Fruit fly (Drosophila melanogaster): Measurements from ENCODE around the gene CG31517.
A peak's percentile ranks its signal among the peaks of the same experiment; 100 is the strongest.

The CG31517 gene

DNA sequence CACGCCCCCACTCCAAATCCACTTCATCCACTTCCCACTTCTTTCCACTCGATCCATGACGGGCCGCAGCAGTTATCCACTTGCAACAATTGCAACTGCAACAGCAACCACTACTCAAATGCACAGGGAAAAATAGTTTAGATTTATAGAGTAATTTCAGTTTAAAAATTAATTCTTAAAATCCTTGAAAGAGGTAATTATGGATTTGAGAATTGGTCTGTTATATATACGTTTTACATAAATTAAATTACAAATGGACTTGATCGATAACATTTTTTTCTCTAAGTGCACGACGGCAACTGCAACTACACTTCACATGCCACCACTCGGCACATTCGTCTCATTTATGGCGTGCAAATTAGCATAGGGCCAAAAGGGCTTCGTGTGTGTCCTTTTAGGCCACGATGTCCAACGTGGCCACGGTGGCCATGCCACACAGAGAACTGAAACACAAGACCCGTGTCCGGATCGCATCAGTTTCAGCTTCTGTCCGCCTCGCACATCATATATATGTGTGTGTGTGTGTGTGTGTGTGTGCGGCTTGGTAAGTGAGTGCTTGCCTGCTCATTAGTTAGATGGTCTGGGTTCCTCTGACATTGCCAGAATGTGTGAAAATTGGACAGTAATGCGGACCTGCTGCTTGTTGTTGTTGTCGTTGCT lies 36.8 kb downstream of the CG31517 start (continued):
- TF ChIP-seq H15 (GFP tag; IDR thresholded peaks at IDR 0.05) (peak; percentile 47; the same call in 1 of the 3 replicates), CG14860 (GFP tag; IDR thresholded peaks at IDR 0.05; ENCODE audit: partially characterized antibody) (no peak), Gsc (GFP tag; IDR thresholded peaks at IDR 0.05) (no peak), CoRest (tag; optimal IDR thresholded peaks at IDR 0.05) (peak; percentile 73), CG4820 (GFP tag; optimal IDR thresholded peaks at IDR 0.05) (peak; percentile 78), Max (GFP tag; optimal IDR thresholded peaks at IDR 0.05) (peak; percentile 65), phol (tag; optimal IDR thresholded peaks at IDR 0.05) (peak; percentile 85), lab (GFP tag; optimal IDR thresholded peaks at IDR 0.05) (peak; percentile 36), Ssrp (tag; optimal IDR thresholded peaks at IDR 0.05) (peak; percentile 74), CG14441 (GFP tag; IDR thresholded peaks at IDR 0.05) (peak; percentile 58), Side (GFP tag; optimal IDR thresholded peaks at IDR 0.05) (peak; percentile 42), CG33557 (GFP tag; optimal IDR thresholded peaks at IDR 0.05) (peak; percentile 77), CG18476 (GFP tag; optimal IDR thresholded peaks at IDR 0.05) (peak; percentile 74), tll (GFP tag; optimal IDR thresholded peaks at IDR 0.05) (peak in 1 of 2 experiments; percentile 83), klu (GFP tag; IDR thresholded peaks at IDR 0.05) (no peak), CG3281 (GFP tag; optimal IDR thresholded peaks at IDR 0.05) (peak; percentile 41), Six4 (GFP tag; optimal IDR thresholded peaks at IDR 0.05) (peak; percentile 53), CG12769 (tag; optimal IDR thresholded peaks at IDR 0.05) (peak; percentile 57), mld (GFP tag; IDR thresholded peaks at IDR 0.05; ENCODE audit: partially characterized antibody) (no peak), Awh (GFP tag; IDR thresholded peaks at IDR 0.05) (0 out of 2 replicates have a peak, but pooled peaks have one; percentile 33), Gug (GFP tag; IDR thresholded peaks at IDR 0.05) (peak; percentile 42; the same call in 1 of the 4 replicates), CG34422 (GFP tag; IDR thresholded peaks at IDR 0.05) (peak; percentile 51; the same call in 1 of the 3 replicates), cg (GFP tag; optimal IDR thresholded peaks at IDR 0.05) (peak; percentile 58), rib (GFP tag; IDR thresholded peaks at IDR 0.05) (0 out of 2 replicates have a peak, but pooled peaks have one; percentile 9), Eip74EF (GFP tag; optimal IDR thresholded peaks at IDR 0.05) (peak in 1 of 2 experiments; percentile 30), CG2712 (tag; optimal IDR thresholded peaks at IDR 0.05) (peak; percentile 91), CG2202 (tag; optimal IDR thresholded peaks at IDR 0.05) (peak; percentile 78), Atf6 (GFP tag; IDR thresholded peaks at IDR 0.05) (peak; percentile 48; the same call in 1 of the 2 replicates), CG2129 (GFP tag; IDR thresholded peaks at IDR 0.05; ENCODE audit: partially characterized antibody) (no peak), Meics (GFP tag; optimal IDR thresholded peaks at IDR 0.05) (peak; percentile 38), Chrac-16 (GFP tag; optimal IDR thresholded peaks at IDR 0.05) (peak; percentile 71), Hmr (GFP tag; optimal IDR thresholded peaks at IDR 0.05) (peak; percentile 23), dan (GFP tag; IDR thresholded peaks at IDR 0.05) (peak; percentile 36; the same call in 1 of the 2 replicates), Pdp1 (GFP tag; optimal IDR thresholded peaks at IDR 0.05) (peak; percentile 47 to 77), D (optimal IDR thresholded peaks at IDR 0.05) (no peak), D (GFP tag; optimal IDR thresholded peaks at IDR 0.05) (peak; percentile 78), CG31441 (GFP tag; IDR thresholded peaks at IDR 0.05) (peak; percentile 86), btn (GFP tag; optimal IDR thresholded peaks at IDR 0.05) (peak; percentile 33), Dll (GFP tag; IDR thresholded peaks at IDR 0.05; ENCODE audit: partially characterized antibody) (no peak), chn (GFP tag; optimal IDR thresholded peaks at IDR 0.05) (peak; percentile 70), Drgx (GFP tag; IDR thresholded peaks at IDR 0.05) (peak; percentile 80), sqz (GFP tag; optimal IDR thresholded peaks at IDR 0.05) (peak; percentile 21), eve (GFP tag; optimal IDR thresholded peaks at IDR 0.05) (peak; percentile 45 to 86), schlank (tag; optimal IDR thresholded peaks at IDR 0.05) (no peak), lmd (GFP tag; IDR thresholded peaks at IDR 0.05) (peak; percentile 65), CG1792 (GFP tag; optimal IDR thresholded peaks at IDR 0.05) (peak; percentile 48), nerfin-1 (tag; optimal IDR thresholded peaks at IDR 0.05) (peak; percentile 68), CG15479 (GFP tag; optimal IDR thresholded peaks at IDR 0.05) (peak; percentile 79)

Data from whole organism, embryonic.